Fruit fly (Drosophila melanogaster): ENCODE measurements around the gene Ref2.

DNA sequence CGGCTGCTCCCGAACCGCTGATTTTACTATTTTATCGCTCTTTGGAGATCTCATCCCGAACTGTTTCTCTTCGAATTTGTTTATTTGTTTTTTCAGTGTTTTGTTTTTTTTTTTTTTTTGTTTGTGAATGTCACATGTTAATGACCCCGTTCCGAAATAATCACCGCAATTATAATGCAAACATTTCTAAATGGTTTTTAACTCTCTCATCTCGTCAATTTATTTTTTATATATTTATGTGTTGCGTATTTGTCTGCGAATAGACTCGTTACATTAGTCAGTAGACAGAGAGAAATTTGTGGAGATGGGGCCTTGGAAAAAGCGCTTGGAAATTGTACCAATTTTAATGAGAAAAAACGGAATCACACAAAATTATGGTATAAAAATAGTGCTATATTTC, 23.5 kb upstream of the Ref2 start, which contains the start of gene Nepl7:
- TF ChIP-seq Dll (optimal IDR thresholded peaks at IDR 0.05), result no peak
- TF ChIP-seq pan (optimal IDR thresholded peaks at IDR 0.05), result no peak

Data from whole organism.